Fruit fly (Drosophila melanogaster) whole organism, pupa: Measurements from ENCODE around the gene CG17350.

Experiments
- CG32121 ChIP-seq: fragments of 200-800 bp; sonication (Bioruptor generic); IDR thresholded peaks from 2 replicates; pipeline ENCODE4 v1.3.6; 2022; ENCODE audit warnings: missing biosample characterization, missing genetic modification characterization
- CG34367 ChIP-seq: fragments of 200-800 bp; sonication (Bioruptor generic); optimal IDR thresholded peaks from 2 replicates; lab custom pipeline; 2018; ENCODE audit warnings: missing biosample characterization, mild to moderate bottlenecking, missing genetic modification characterization
- fd96Ca ChIP-seq: fragments of 200-800 bp; sonication (Bioruptor generic); IDR thresholded peaks from 3 replicates; pipeline ENCODE4 v1.3.6; 2022; ENCODE audit warnings: missing biosample characterization, missing genetic modification characterization

- TF ChIP-seq CG34367 (tag; lab: Kevin White, UChicago) (no peak), CG32121 (no peak), fd96Ca (GFP tag; lab: Robert Waterston, UW) (no peak)
Measured at dm6 chr2L:19373809-19374208, 6.9 kb upstream of the CG17350 start.
